Worm (Caenorhabditis elegans) whole organism, young adult: ENCODE data around the gene F26D2.3.
A peak's percentile ranks its signal among the peaks of the same experiment; 100 is the strongest.

Source experiments
- D2030.7 ChIP-seq: fragments of 200-800 bp; sonication (Bioruptor generic); IDR thresholded peaks from 2 replicates; pipeline ENCODE4 v1.3.6; 2022; ENCODE audit warnings: missing genetic modification reagents, missing genetic modification characterization, missing compliant biosample characterization
- F23B12.7 ChIP-seq: sonication (generic microtip); optimal IDR thresholded peaks from 2 replicates; lab custom pipeline; 2017; ENCODE audit warnings: missing genetic modification characterization, mild to moderate bottlenecking, missing compliant biosample characterization, antibody characterized with exemption, moderate library complexity; ENCODE audit not compliant: insufficient read depth
- F57A8.1 ChIP-seq: fragments of 200-800 bp; sonication (Bioruptor generic); optimal IDR thresholded peaks from 2 replicates; lab custom pipeline; 2018; ENCODE audit warnings: mild to moderate bottlenecking, missing genetic modification characterization, moderate library complexity, missing compliant biosample characterization
- F57C9.4 ChIP-seq: sonication (generic microtip); optimal IDR thresholded peaks from 2 replicates; lab custom pipeline; 2017; ENCODE audit warnings: mild to moderate bottlenecking, missing genetic modification characterization, missing compliant biosample characterization
- K12H6.12 ChIP-seq: fragments of 200-800 bp; sonication (Bioruptor generic); optimal IDR thresholded peaks from 2 replicates; lab custom pipeline; 2018; ENCODE audit warnings: mild to moderate bottlenecking, missing genetic modification characterization, missing compliant biosample characterization
- Y53G8AR.9 ChIP-seq: fragments of 200-800 bp; sonication (Bioruptor generic); conservative IDR thresholded peaks from 2 replicates; pipeline ENCODE4 v1.3.6; 2022; ENCODE audit warnings: missing genetic modification reagents, missing genetic modification characterization, missing compliant biosample characterization
- ama-1 ChIP-seq, 3 experiments: fragments of 150-350 bp in 1 of 3; sonication (generic microtip) in 2 of 3; optimal IDR thresholded peaks; 2 replicates each; lab custom pipeline; 2014 to 2018; ENCODE audit warnings: missing biosample characterization in 2 of 3, missing genetic modification characterization in 2 of 3, missing genetic modification reagents in 2 of 3
- aptf-3 ChIP-seq: fragments of 200-800 bp; sonication (Bioruptor generic); IDR thresholded peaks from 2 replicates; pipeline ENCODE4 v1.3.6; 2022; ENCODE audit warnings: missing genetic modification characterization, missing compliant biosample characterization
- athp-1 ChIP-seq: sonication (generic microtip); optimal IDR thresholded peaks from 2 replicates; lab custom pipeline; 2017; ENCODE audit warnings: mild to moderate bottlenecking, missing genetic modification characterization, missing compliant biosample characterization
- attf-3 ChIP-seq: fragments of 200-800 bp; sonication (Bioruptor generic); conservative IDR thresholded peaks from 2 replicates; pipeline ENCODE4 v1.3.6; 2022; ENCODE audit warnings: missing genetic modification reagents, missing genetic modification characterization, missing compliant biosample characterization
- attf-5 ChIP-seq: fragments of 200-800 bp; sonication (Bioruptor generic); optimal IDR thresholded peaks from 2 replicates; lab custom pipeline; 2018; ENCODE audit warnings: mild to moderate bottlenecking, missing genetic modification characterization, missing compliant biosample characterization
- ccch-3 ChIP-seq: fragments of 200-800 bp; sonication (Bioruptor generic); optimal IDR thresholded peaks from 2 replicates; lab custom pipeline; 2018; ENCODE audit warnings: mild to moderate bottlenecking, missing genetic modification characterization, missing compliant biosample characterization
- cebp-2 ChIP-seq: fragments of 200-800 bp; sonication (Bioruptor generic); IDR thresholded peaks from 2 replicates; pipeline ENCODE4 v1.3.6; 2022; ENCODE audit warnings: missing genetic modification characterization, missing compliant biosample characterization
- ceh-100 ChIP-seq: fragments of 200-800 bp; sonication (Bioruptor generic); IDR thresholded peaks from 2 replicates; pipeline ENCODE4 v1.3.6; 2022; ENCODE audit warnings: missing genetic modification reagents, missing genetic modification characterization, missing compliant biosample characterization
- die-1 ChIP-seq: sonication (generic microtip); optimal IDR thresholded peaks from 2 replicates; lab custom pipeline; 2016; ENCODE audit warnings: missing genotype, mild to moderate bottlenecking, missing genetic modification characterization, missing compliant biosample characterization
- dpff-1 ChIP-seq: sonication (generic microtip); optimal IDR thresholded peaks from 2 replicates; lab custom pipeline; 2017; ENCODE audit warnings: mild to moderate bottlenecking, missing genetic modification characterization, missing compliant biosample characterization
- egl-18 ChIP-seq: fragments of 200-800 bp; sonication (Bioruptor generic); IDR thresholded peaks from 2 replicates; pipeline ENCODE4 v1.3.6; 2022; ENCODE audit warnings: missing genetic modification reagents, missing genetic modification characterization, missing compliant biosample characterization
- egl-44 ChIP-seq: fragments of 200-800 bp; sonication (Bioruptor generic); IDR thresholded peaks from 2 replicates; pipeline ENCODE4 v1.3.6; 2022; ENCODE audit warnings: missing genetic modification reagents, missing genetic modification characterization, missing compliant biosample characterization
- egrh-3 ChIP-seq: fragments of 200-800 bp; sonication (Bioruptor generic); IDR thresholded peaks from 2 replicates; pipeline ENCODE4 v1.3.6; 2022; ENCODE audit warnings: missing genetic modification reagents, missing genetic modification characterization, missing compliant biosample characterization
- ekl-4 ChIP-seq: fragments of 200-800 bp; sonication (Bioruptor generic); IDR thresholded peaks from 2 replicates; pipeline ENCODE4 v1.3.6; 2022; ENCODE audit warnings: missing genetic modification reagents, missing genetic modification characterization, missing compliant biosample characterization
- hlh-12 ChIP-seq: sonication (generic microtip); optimal IDR thresholded peaks from 2 replicates; lab custom pipeline; 2016; ENCODE audit warnings: missing genetic modification characterization, missing compliant biosample characterization
- let-607 ChIP-seq, 2 experiments: fragments of 200-800 bp in 1 of 2; sonication (Bioruptor generic) in 1 of 2; sonication (generic microtip) in 1 of 2; optimal IDR thresholded peaks; 2 replicates each; lab custom pipeline; 2016 to 2018; ENCODE audit warnings: mild to moderate bottlenecking in 2 of 2, missing compliant biosample characterization in 2 of 2, missing genetic modification characterization in 2 of 2, moderate library complexity in 2 of 2, missing genotype in 1 of 2
- lin-26 ChIP-seq: fragments of 200-800 bp; sonication (Bioruptor generic); IDR thresholded peaks from 2 replicates; pipeline ENCODE4 v1.3.6; 2022; ENCODE audit warnings: missing genetic modification reagents, missing genetic modification characterization, missing compliant biosample characterization
- lin-35 ChIP-seq, 3 experiments: fragments of 150-350 bp in 2 of 3; sonication (generic microtip) in 1 of 3; optimal IDR thresholded peaks; 2 replicates each; lab custom pipeline; 2014 to 2018; ENCODE audit warnings: missing biosample characterization in 3 of 3, missing genetic modification characterization in 3 of 3, missing genetic modification reagents in 3 of 3
- lin-40 ChIP-seq: sonication (generic microtip); optimal IDR thresholded peaks from 2 replicates; lab custom pipeline; 2016; ENCODE audit warnings: missing genetic modification characterization, mild to moderate bottlenecking, missing compliant biosample characterization, missing genotype, missing genetic modification reagents
- lin-54 ChIP-seq: fragments of 200-800 bp; sonication (Bioruptor generic); optimal IDR thresholded peaks from 2 replicates; lab custom pipeline; 2018; ENCODE audit warnings: mild to moderate bottlenecking, missing genetic modification characterization, missing compliant biosample characterization
- lir-1 ChIP-seq: fragments of 200-800 bp; sonication (Bioruptor generic); conservative IDR thresholded peaks from 2 replicates; pipeline ENCODE4 v1.3.6; 2022; ENCODE audit warnings: missing genetic modification reagents, missing genetic modification characterization, missing compliant biosample characterization
- lsl-1 ChIP-seq: fragments of 200-800 bp; sonication (Bioruptor generic); optimal IDR thresholded peaks from 2 replicates; lab custom pipeline; 2018; ENCODE audit warnings: mild to moderate bottlenecking, missing genetic modification characterization, moderate library complexity, missing compliant biosample characterization
- madf-3 ChIP-seq: fragments of 200-800 bp; sonication (Bioruptor generic); IDR thresholded peaks from 2 replicates; pipeline ENCODE4 v1.3.6; 2022; ENCODE audit warnings: missing genetic modification reagents, missing genetic modification characterization, missing compliant biosample characterization
- mel-28 ChIP-seq: sonication (generic microtip); optimal IDR thresholded peaks from 2 replicates; lab custom pipeline; 2016; ENCODE audit warnings: borderline replicate concordance, mild to moderate bottlenecking, missing genetic modification characterization, missing compliant biosample characterization
- nfya-1 ChIP-seq: sonication (generic microtip); optimal IDR thresholded peaks from 2 replicates; lab custom pipeline; 2017; ENCODE audit warnings: antibody characterized with exemption, missing compliant biosample characterization, missing genetic modification characterization, borderline replicate concordance; ENCODE audit not compliant: insufficient read depth
- nhr-179 ChIP-seq: sonication (generic microtip); optimal IDR thresholded peaks from 2 replicates; lab custom pipeline; 2016; ENCODE audit warnings: mild to moderate bottlenecking, missing genetic modification characterization, missing compliant biosample characterization
- nhr-80 ChIP-seq: sonication (generic microtip); optimal IDR thresholded peaks from 2 replicates; lab custom pipeline; 2016; ENCODE audit warnings: missing genetic modification characterization, missing compliant biosample characterization
- rcor-1 ChIP-seq: fragments of 200-800 bp; sonication (Bioruptor generic); IDR thresholded peaks from 2 replicates; pipeline ENCODE4 v1.3.6; 2022; ENCODE audit warnings: missing genetic modification reagents, missing genetic modification characterization, missing compliant biosample characterization
- rec-8 ChIP-seq, 2 experiments: sonication (generic microtip); optimal IDR thresholded peaks; 2 replicates each; lab custom pipeline; 2016; ENCODE audit warnings: mild to moderate bottlenecking in 2 of 2, missing genetic modification characterization in 2 of 2, missing genetic modification reagents in 2 of 2, missing genotype in 2 of 2, missing biosample characterization in 1 of 2, missing compliant biosample characterization in 1 of 2, moderate library complexity in 1 of 2
- rpc-1 ChIP-seq, 2 experiments: fragments of 150-350 bp in 1 of 2; sonication (generic microtip) in 1 of 2; optimal IDR thresholded peaks; 2 replicates each; lab custom pipeline; 2014 to 2018; ENCODE audit warnings: missing biosample characterization in 1 of 2, missing genetic modification characterization in 1 of 2, missing genetic modification reagents in 1 of 2, missing genotype in 1 of 2
- sdz-38 ChIP-seq: sonication (generic microtip); optimal IDR thresholded peaks from 2 replicates; lab custom pipeline; 2016; ENCODE audit warnings: missing genotype, missing genetic modification characterization, missing compliant biosample characterization
- snpc-1.3 ChIP-seq: sonication (generic microtip); optimal IDR thresholded peaks from 2 replicates; lab custom pipeline; 2017; ENCODE audit warnings: missing genetic modification characterization, mild to moderate bottlenecking, missing compliant biosample characterization, antibody characterized with exemption, moderate library complexity, missing genotype, missing genetic modification reagents; ENCODE audit not compliant: insufficient read depth
- snpc-3.4 ChIP-seq: sonication (generic microtip); optimal IDR thresholded peaks from 2 replicates; lab custom pipeline; 2017; ENCODE audit warnings: missing genetic modification characterization, mild to moderate bottlenecking, missing compliant biosample characterization, antibody characterized with exemption, moderate library complexity, missing genotype, missing genetic modification reagents
- snpc-4 ChIP-seq, 5 experiments: fragments of 150-350 bp in 1 of 5; sonication (generic microtip) in 4 of 5; optimal IDR thresholded peaks; 2 replicates each; lab custom pipeline; 2014 to 2018; ENCODE audit warnings: missing genetic modification characterization in 5 of 5, missing biosample characterization in 3 of 5, antibody characterized with exemption in 2 of 5, mild to moderate bottlenecking in 2 of 5, missing compliant biosample characterization in 2 of 5, missing genotype in 2 of 5, moderate library complexity in 2 of 5, missing genetic modification reagents in 1 of 5
- sptf-2 ChIP-seq: fragments of 200-800 bp; sonication (Bioruptor generic); optimal IDR thresholded peaks from 2 replicates; lab custom pipeline; 2018; ENCODE audit warnings: mild to moderate bottlenecking, missing genetic modification characterization, missing compliant biosample characterization
- ztf-18 ChIP-seq: sonication (generic microtip); optimal IDR thresholded peaks from 2 replicates; lab custom pipeline; 2016; ENCODE audit warnings: missing genotype, mild to moderate bottlenecking, missing genetic modification characterization, missing compliant biosample characterization
- ztf-22 ChIP-seq: fragments of 200-800 bp; sonication (Bioruptor generic); optimal IDR thresholded peaks from 2 replicates; lab custom pipeline; 2018; ENCODE audit warnings: mild to moderate bottlenecking, missing genetic modification characterization, moderate library complexity, missing compliant biosample characterization
- ztf-25 ChIP-seq: fragments of 200-800 bp; sonication (Bioruptor generic); IDR thresholded peaks from 2 replicates; pipeline ENCODE4 v1.3.6; 2022; ENCODE audit warnings: missing genetic modification reagents, missing genetic modification characterization, missing compliant biosample characterization
- ztf-28 ChIP-seq: fragments of 200-800 bp; sonication (Bioruptor generic); IDR thresholded peaks from 2 replicates; pipeline ENCODE4 v1.3.6; 2022; ENCODE audit warnings: missing genetic modification reagents, missing genetic modification characterization, missing compliant biosample characterization

The F26D2.3 gene

ce11 chrV:16370039-16370438 is 37.7 kb upstream of the F26D2.3 start (continued):
- TF ChIP-seq egl-18 (GFP tag; lab: Robert Waterston, UW): peak; percentile 61; the same call in 1 of the 2 replicates
- no peak for TF ChIP-seq nfya-1
- TF ChIP-seq rec-8 (tag; optimal IDR thresholded peaks at IDR 0.05; lab: Kevin White, UChicago): peak; percentile 81 to 89
- TF ChIP-seq die-1 (tag; lab: Kevin White, UChicago): peak; percentile 94
- peak; percentile 83 for TF ChIP-seq Y53G8AR.9
- TF ChIP-seq aptf-3 (GFP tag; lab: Robert Waterston, UW): 0 out of 2 replicates have a peak, but pooled peaks have one; percentile 35
- TF ChIP-seq lin-26 (GFP tag; lab: Robert Waterston, UW): peak; percentile 93
- peak; percentile 89 for TF ChIP-seq D2030.7 (GFP tag; lab: Robert Waterston, UW)
- TF ChIP-seq ccch-3: peak; percentile 32
- TF ChIP-seq ztf-25: peak; percentile 84; the same call in 1 of the 2 replicates
- TF ChIP-seq snpc-1.3 (tag; lab: Kevin White, UChicago): peak; percentile 84
- peak; percentile 77 for TF ChIP-seq dpff-1 (tag; lab: Kevin White, UChicago)
- TF ChIP-seq snpc-3.4 (tag; lab: Kevin White, UChicago): peak; percentile 58
- TF ChIP-seq ekl-4 (GFP tag; lab: Robert Waterston, UW): peak; percentile 73
- peak; percentile 83 for TF ChIP-seq attf-5
- no peak for TF ChIP-seq lir-1 (GFP tag; lab: Robert Waterston, UW)
- TF ChIP-seq sptf-2 (GFP tag; lab: Kevin White, UChicago): peak; percentile 70
- TF ChIP-seq lin-35 (GFP tag; optimal IDR thresholded peaks at IDR 0.05; lab: Kevin White, UChicago): no peak
- no peak for TF ChIP-seq attf-3 (GFP tag; lab: Robert Waterston, UW)
- TF ChIP-seq snpc-4 (GFP tag; optimal IDR thresholded peaks at IDR 0.05; lab: Kevin White, UChicago): peak; percentile 80
- TF ChIP-seq snpc-4 (tag; optimal IDR thresholded peaks at IDR 0.05; lab: Kevin White, UChicago): peak; percentile 39 to 89 (median 82)
- TF ChIP-seq egrh-3 (GFP tag; lab: Robert Waterston, UW): peak; percentile 82
- peak; percentile 92 for TF ChIP-seq egl-44 (GFP tag; lab: Robert Waterston, UW)
- TF ChIP-seq sdz-38 (tag; lab: Kevin White, UChicago): no peak
- peak; percentile 50 for TF ChIP-seq mel-28
- TF ChIP-seq ztf-28 (GFP tag; lab: Robert Waterston, UW): peak; percentile 88
- peak; percentile 72 for TF ChIP-seq rcor-1 (GFP tag; lab: Robert Waterston, UW)
- TF ChIP-seq F57C9.4 (tag; lab: Kevin White, UChicago): peak; percentile 61
- peak; percentile 87 for TF ChIP-seq F23B12.7 (tag; lab: Kevin White, UChicago)
- peak; percentile 76 for TF ChIP-seq ztf-18 (tag; lab: Kevin White, UChicago)
- TF ChIP-seq F57A8.1 (GFP tag; lab: Kevin White, UChicago): peak; percentile 62
- TF ChIP-seq madf-3: peak; percentile 69; the same call in 1 of the 2 replicates
- TF ChIP-seq ceh-100 (GFP tag; lab: Robert Waterston, UW): peak; percentile 69
- TF ChIP-seq ama-1 (optimal IDR thresholded peaks at IDR 0.05; lab: Kevin White, UChicago): no peak
- TF ChIP-seq ama-1 (GFP tag; optimal IDR thresholded peaks at IDR 0.05; lab: Kevin White, UChicago): peak; percentile 51 to 59
- TF ChIP-seq K12H6.12 (tag; lab: Kevin White, UChicago): peak; percentile 61
- TF ChIP-seq nhr-80 (tag; lab: Kevin White, UChicago): peak; percentile 71
- TF ChIP-seq lsl-1 (GFP tag; lab: Kevin White, UChicago): peak; percentile 54
- TF ChIP-seq let-607 (tag; optimal IDR thresholded peaks at IDR 0.05; lab: Kevin White, UChicago): peak; percentile 44 to 66
- peak; percentile 89 for TF ChIP-seq athp-1 (tag; lab: Kevin White, UChicago)
- peak; percentile 72 for TF ChIP-seq lin-40 (tag; lab: Kevin White, UChicago)
- TF ChIP-seq hlh-12 (tag; lab: Kevin White, UChicago): no peak
- TF ChIP-seq ztf-22 (GFP tag; lab: Kevin White, UChicago): no peak
- TF ChIP-seq lin-54: peak; percentile 76
- TF ChIP-seq nhr-179 (tag; lab: Kevin White, UChicago): peak; percentile 44
- peak; percentile 87 for TF ChIP-seq cebp-2 (GFP tag; lab: Robert Waterston, UW)
- peak; percentile 92 for TF ChIP-seq rpc-1 (optimal IDR thresholded peaks at IDR 0.05; lab: Kevin White, UChicago)
- TF ChIP-seq rpc-1 (tag; optimal IDR thresholded peaks at IDR 0.05; lab: Kevin White, UChicago): peak; percentile 88
